Worm (Caenorhabditis elegans) whole organism, midembryonic: ENCODE data around the gene Y43C5A.4.

Source experiments
- T22C8.4 ChIP-seq: fragments of 200-800 bp; sonication (Bioruptor generic); IDR thresholded peaks from 2 replicates; pipeline ENCODE4 v1.3.6; 2022; ENCODE audit warnings: missing genetic modification characterization, missing compliant biosample characterization
- cog-1 ChIP-seq: sonication (generic microtip); optimal IDR thresholded peaks from 2 replicates; lab custom pipeline; 2016; ENCODE audit warnings: missing genetic modification characterization, missing compliant biosample characterization
- flt-1 ChIP-seq: fragments of 200-800 bp; sonication (Bioruptor generic); IDR thresholded peaks from 2 replicates; pipeline ENCODE4 v1.3.6; 2022; ENCODE audit warnings: missing genetic modification characterization, missing compliant biosample characterization
- klf-2 ChIP-seq: fragments of 200-800 bp; sonication (Bioruptor generic); conservative IDR thresholded peaks from 2 replicates; pipeline ENCODE4 v1.3.6; 2022; ENCODE audit warnings: missing genetic modification reagents, missing genetic modification characterization, missing compliant biosample characterization
- ref-1 ChIP-seq: fragments of 200-800 bp; sonication (Bioruptor generic); conservative IDR thresholded peaks from 2 replicates; pipeline ENCODE4 v1.3.6; 2022; ENCODE audit warnings: missing genetic modification reagents, missing genetic modification characterization, missing compliant biosample characterization
- ztf-29 ChIP-seq: fragments of 200-800 bp; sonication (Bioruptor generic); IDR thresholded peaks from 2 replicates; pipeline ENCODE4 v1.3.6; 2022; ENCODE audit warnings: missing genetic modification reagents, missing genetic modification characterization, missing compliant biosample characterization

DNA sequence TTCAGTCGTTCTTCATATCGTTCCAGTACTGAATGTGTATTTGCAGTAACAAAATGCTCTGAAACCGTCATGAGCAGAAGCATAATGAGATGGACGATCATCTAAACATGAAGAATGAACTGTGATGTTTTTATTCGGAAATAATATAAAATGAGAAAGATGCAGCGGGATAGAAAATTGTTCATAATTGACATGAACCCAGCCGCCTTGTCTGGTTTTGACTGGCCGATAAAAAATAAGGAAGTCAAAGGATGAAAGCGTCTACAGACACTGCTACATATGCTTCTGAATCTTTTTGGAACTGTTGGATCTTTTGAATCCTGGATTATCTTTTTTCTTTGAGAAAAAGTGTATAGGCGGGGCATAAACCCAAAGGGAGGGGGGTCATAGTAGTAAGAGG, 18.3 kb upstream of the Y43C5A.4 start, which contains the start of gene F01G10.9:
- TF ChIP-seq T22C8.4 (GFP tag; lab: Robert Waterston, UW) (no peak), flt-1 (GFP tag; lab: Robert Waterston, UW) (no peak), ztf-29 (GFP tag; lab: Robert Waterston, UW) (no peak), klf-2 (GFP tag; lab: Robert Waterston, UW) (no peak), ref-1 (GFP tag; lab: Robert Waterston, UW) (no peak), cog-1 (tag; lab: Kevin White, UChicago) (no peak)
